Fruit fly (Drosophila melanogaster) S2 (cell line): ENCODE results near the gene Jasper.
A peak's percentile ranks its signal among the peaks of the same experiment; 100 is the strongest.

Source experiments
- CG8478 ChIP-seq: fragments of >200 bp; optimal IDR thresholded peaks from 2 replicates; lab custom pipeline; 2018
- CTCF ChIP-seq, 2 experiments: fragments of >200 bp; optimal IDR thresholded peaks; 2 replicates each; lab custom pipeline; 2018

DNA sequence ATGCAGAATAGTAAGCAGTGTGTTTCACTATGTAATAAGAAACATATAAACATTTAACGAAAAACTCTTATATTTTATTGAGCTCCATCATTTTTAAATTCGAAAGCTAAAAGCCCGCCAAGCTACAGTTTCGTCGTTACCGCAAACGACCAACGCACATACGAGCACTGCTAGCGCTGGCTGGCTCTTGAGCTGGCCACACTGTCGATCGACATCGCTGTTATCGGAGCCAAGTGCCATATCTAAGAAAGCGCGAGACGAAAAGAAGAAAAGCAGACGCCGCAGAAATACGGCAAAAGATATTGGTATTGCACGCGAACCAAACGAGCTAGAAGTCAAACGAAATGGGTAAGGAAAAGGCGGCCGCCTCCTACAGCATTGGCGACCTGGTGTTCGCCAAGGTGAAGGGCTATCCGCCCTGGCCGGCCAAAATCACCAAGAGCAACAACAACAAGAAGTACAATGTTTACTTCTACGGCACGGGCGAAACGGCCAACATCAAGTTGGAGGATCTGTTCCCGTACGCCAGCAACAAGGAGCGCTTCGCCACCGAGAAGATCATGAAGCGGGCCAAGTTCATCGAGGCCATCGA lies at the start of gene Jasper:
- TF ChIP-seq CG8478 (no peak), CTCF (optimal IDR thresholded peaks at IDR 0.05; lab: Kevin White, UChicago) (peak; percentile 10 to 43)
